Fruit fly (Drosophila melanogaster) whole organism, embryonic: Measurements from ENCODE around the gene CG2003.

ENCODE experiments used
- Ada2b ChIP-seq: fragments of 200-800 bp; sonication (Bioruptor generic); IDR thresholded peaks from 2 replicates; pipeline ENCODE4 v1.3.6; 2022; ENCODE audit warnings: missing biosample characterization, missing genetic modification characterization
- Adf1 ChIP-seq: fragments of 200-800 bp; sonication (Bioruptor generic); IDR thresholded peaks from 2 replicates; pipeline ENCODE4 v1.3.6; 2022; ENCODE audit warnings: missing biosample characterization, missing genetic modification characterization
- Atf3 ChIP-seq: fragments of 200-800 bp; sonication (Bioruptor generic); optimal IDR thresholded peaks from 3 replicates; lab custom pipeline; 2016; ENCODE audit warnings: missing biosample characterization, missing genetic modification characterization
- B-H1 ChIP-seq: fragments of 200-800 bp; sonication (Bioruptor generic); IDR thresholded peaks from 3 replicates; pipeline ENCODE4 v1.3.6; 2022; ENCODE audit warnings: missing biosample characterization, missing genetic modification characterization
- C15 ChIP-seq: fragments of 200-800 bp; sonication (Bioruptor generic); IDR thresholded peaks from 3 replicates; pipeline ENCODE4 v1.3.6; 2022; ENCODE audit warnings: missing biosample characterization, missing genetic modification characterization
- CG10654 ChIP-seq: fragments of 200-800 bp; sonication (Bioruptor generic); optimal IDR thresholded peaks from 2 replicates; lab custom pipeline; 2016; ENCODE audit warnings: missing biosample characterization, missing genetic modification characterization
- CG11456 ChIP-seq: fragments of 200-800 bp; sonication (Bioruptor generic); IDR thresholded peaks from 3 replicates; pipeline ENCODE4 v1.3.6; 2022; ENCODE audit warnings: missing biosample characterization, missing genetic modification characterization
- CG11504 ChIP-seq: fragments of 200-800 bp; sonication (Bioruptor generic); optimal IDR thresholded peaks from 3 replicates; lab custom pipeline; 2019; ENCODE audit warnings: missing biosample characterization, mild to moderate bottlenecking, missing genetic modification characterization, moderate library complexity
- CG12942 ChIP-seq: fragments of 200-800 bp; sonication (Bioruptor generic); optimal IDR thresholded peaks from 3 replicates; lab custom pipeline; 2016; ENCODE audit warnings: missing biosample characterization, missing genetic modification characterization
- CG14667 ChIP-seq: fragments of 200-800 bp; sonication (Bioruptor generic); IDR thresholded peaks from 2 replicates; pipeline ENCODE4 v1.3.6; 2022; ENCODE audit warnings: missing biosample characterization, missing genetic modification characterization
- CG14860 ChIP-seq: fragments of 200-800 bp; sonication (Bioruptor generic); IDR thresholded peaks from 3 replicates; pipeline ENCODE4 v1.3.6; 2022; ENCODE audit warnings: missing biosample characterization, missing genetic modification characterization; ENCODE audit not compliant: partially characterized antibody
- CG1529 ChIP-seq: fragments of 200-800 bp; sonication (Bioruptor generic); optimal IDR thresholded peaks from 3 replicates; lab custom pipeline; 2018; ENCODE audit warnings: missing biosample characterization, missing genetic modification characterization
- CG17568 ChIP-seq: fragments of 200-800 bp; sonication (Bioruptor generic); optimal IDR thresholded peaks from 2 replicates; lab custom pipeline; 2018; ENCODE audit warnings: missing biosample characterization, mild to moderate bottlenecking, missing genetic modification characterization, moderate library complexity
- CG2199 ChIP-seq: fragments of 200-800 bp; sonication (Bioruptor generic); IDR thresholded peaks from 3 replicates; pipeline ENCODE4 v1.3.6; 2022; ENCODE audit warnings: missing biosample characterization, missing genetic modification characterization
- CG30020 ChIP-seq: fragments of 200-800 bp; optimal IDR thresholded peaks from 2 replicates; lab custom pipeline; 2019; ENCODE audit warnings: missing biosample characterization, mild to moderate bottlenecking, missing genetic modification characterization, moderate library complexity
- CG3065 ChIP-seq: fragments of 200-800 bp; sonication (Bioruptor generic); optimal IDR thresholded peaks from 2 replicates; lab custom pipeline; 2016; ENCODE audit warnings: missing biosample characterization, missing genetic modification characterization
- CG3281 ChIP-seq: fragments of 200-800 bp; sonication (Bioruptor generic); optimal IDR thresholded peaks from 3 replicates; lab custom pipeline; 2017; ENCODE audit warnings: missing biosample characterization, mild to moderate bottlenecking, missing genetic modification characterization
- CG34422 ChIP-seq: fragments of 200-800 bp; sonication (Bioruptor generic); IDR thresholded peaks from 3 replicates; pipeline ENCODE4 v1.3.6; 2022; ENCODE audit warnings: missing biosample characterization, missing genetic modification characterization
- CG43689 ChIP-seq: fragments of 200-800 bp; sonication (Bioruptor generic); IDR thresholded peaks from 2 replicates; pipeline ENCODE4 v1.3.6; 2022; ENCODE audit warnings: missing biosample characterization, missing genetic modification characterization
- CG6272 ChIP-seq: fragments of 200-800 bp; sonication (Bioruptor generic); IDR thresholded peaks from 2 replicates; pipeline ENCODE4 v1.3.6; 2022; ENCODE audit warnings: missing biosample characterization, missing genetic modification characterization
- CG7271 ChIP-seq: fragments of 200-800 bp; sonication (Bioruptor generic); optimal IDR thresholded peaks from 2 replicates; lab custom pipeline; 2018; ENCODE audit warnings: missing biosample characterization, mild to moderate bottlenecking, missing genetic modification characterization, moderate library complexity
- CG7786 ChIP-seq: fragments of 200-800 bp; sonication (Bioruptor generic); optimal IDR thresholded peaks from 2 replicates; lab custom pipeline; 2016; ENCODE audit warnings: missing biosample characterization, missing genetic modification characterization
- CoRest ChIP-seq: fragments of 200-800 bp; sonication (Bioruptor generic); optimal IDR thresholded peaks from 3 replicates; lab custom pipeline; 2018; ENCODE audit warnings: missing biosample characterization, mild to moderate bottlenecking, missing genetic modification characterization, moderate library complexity
- CrebB ChIP-seq: fragments of 200-800 bp; sonication (Bioruptor generic); optimal IDR thresholded peaks from 3 replicates; lab custom pipeline; 2018; ENCODE audit warnings: missing biosample characterization, mild to moderate bottlenecking, missing genetic modification characterization
- Dip2 ChIP-seq: fragments of 200-800 bp; sonication (Bioruptor generic); IDR thresholded peaks from 2 replicates; pipeline ENCODE4 v1.3.6; 2022; ENCODE audit warnings: missing biosample characterization, missing genetic modification characterization
- Dip3 ChIP-seq: fragments of 200-800 bp; sonication (Bioruptor generic); optimal IDR thresholded peaks from 3 replicates; lab custom pipeline; 2016; ENCODE audit warnings: missing biosample characterization, missing genetic modification characterization
- Dref ChIP-seq: fragments of 200-800 bp; sonication (Bioruptor generic); IDR thresholded peaks from 2 replicates; pipeline ENCODE4 v1.3.6; 2022; ENCODE audit warnings: missing biosample characterization, missing genetic modification characterization
- E2f1 ChIP-seq: fragments of 200-800 bp; sonication (Bioruptor generic); IDR thresholded peaks from 2 replicates; pipeline ENCODE4 v1.3.6; 2022; ENCODE audit warnings: missing biosample characterization, missing genetic modification characterization
- Ets65A ChIP-seq: fragments of 200-800 bp; sonication (Bioruptor generic); peaks from one replicate; lab custom pipeline; 2016; ENCODE audit warnings: missing biosample characterization, missing genetic modification characterization
- Hand ChIP-seq: fragments of 200-800 bp; sonication (Bioruptor generic); optimal IDR thresholded peaks from 2 replicates; lab custom pipeline; 2017; ENCODE audit warnings: mild to moderate bottlenecking, missing biosample characterization, missing genetic modification reagents, missing genetic modification characterization
- Hey ChIP-seq: fragments of 200-800 bp; sonication (Bioruptor generic); optimal IDR thresholded peaks from 3 replicates; lab custom pipeline; 2018; ENCODE audit warnings: missing biosample characterization, mild to moderate bottlenecking, missing genetic modification characterization
- HmgZ ChIP-seq: fragments of 200-800 bp; sonication (Bioruptor generic); optimal IDR thresholded peaks from 2 replicates; lab custom pipeline; 2018; ENCODE audit warnings: missing biosample characterization, mild to moderate bottlenecking, missing genetic modification characterization
- Sox100B ChIP-seq: fragments of 200-800 bp; sonication (Bioruptor generic); optimal IDR thresholded peaks from 3 replicates; lab custom pipeline; 2018; ENCODE audit warnings: missing biosample characterization, mild to moderate bottlenecking, missing genetic modification characterization
- Sox102F ChIP-seq: fragments of 200-800 bp; sonication (Bioruptor generic); optimal IDR thresholded peaks from 2 replicates; lab custom pipeline; 2018; ENCODE audit warnings: missing biosample characterization, mild to moderate bottlenecking, missing genetic modification characterization, moderate library complexity
- aop ChIP-seq: fragments of 200-800 bp; sonication (Bioruptor generic); IDR thresholded peaks from 2 replicates; pipeline ENCODE4 v1.3.6; 2022; ENCODE audit warnings: missing biosample characterization, missing genetic modification characterization
- bbx ChIP-seq: fragments of 200-800 bp; sonication (Bioruptor generic); IDR thresholded peaks from 2 replicates; pipeline ENCODE4 v1.3.6; 2022; ENCODE audit warnings: missing biosample characterization, missing genetic modification characterization; ENCODE audit not compliant: partially characterized antibody
- bcd ChIP-seq: fragments of 200-800 bp; sonication (Bioruptor generic); optimal IDR thresholded peaks from 2 replicates; lab custom pipeline; 2017; ENCODE audit warnings: missing biosample characterization, mild to moderate bottlenecking, missing genetic modification characterization
- chif ChIP-seq, 2 experiments: fragments of 200-800 bp; sonication (Bioruptor generic); optimal IDR thresholded peaks; 3 replicates each; lab custom pipeline; 2016; ENCODE audit warnings: missing biosample characterization in 2 of 2, missing genetic modification characterization in 2 of 2
- dati ChIP-seq: fragments of 200-800 bp; sonication (Bioruptor generic); IDR thresholded peaks from 2 replicates; pipeline ENCODE4 v1.3.6; 2022; ENCODE audit warnings: missing biosample characterization, missing genetic modification characterization
- nmo ChIP-seq: fragments of 200-800 bp; sonication (Bioruptor generic); optimal IDR thresholded peaks from 2 replicates; lab custom pipeline; 2018; ENCODE audit warnings: missing biosample characterization, mild to moderate bottlenecking, missing genetic modification characterization, moderate library complexity
- ro ChIP-seq: fragments of 200-800 bp; sonication (Bioruptor generic); IDR thresholded peaks from 2 replicates; pipeline ENCODE4 v1.3.6; 2022; ENCODE audit warnings: missing biosample characterization, missing genetic modification characterization
- salm ChIP-seq: fragments of 200-800 bp; sonication (Bioruptor generic); optimal IDR thresholded peaks from 2 replicates; lab custom pipeline; 2018; ENCODE audit warnings: missing biosample characterization, mild to moderate bottlenecking, missing genetic modification characterization
- seq ChIP-seq: fragments of 200-800 bp; sonication (Bioruptor generic); IDR thresholded peaks from 2 replicates; pipeline ENCODE4 v1.3.6; 2022; ENCODE audit warnings: missing biosample characterization, missing genetic modification characterization
- sim ChIP-seq: fragments of 200-800 bp; sonication (Bioruptor generic); IDR thresholded peaks from 2 replicates; pipeline ENCODE4 v1.3.6; 2022; ENCODE audit warnings: missing biosample characterization, missing genetic modification characterization
- sisA ChIP-seq: fragments of 200-800 bp; sonication (Bioruptor generic); IDR thresholded peaks from 2 replicates; pipeline ENCODE4 v1.3.6; 2022; ENCODE audit warnings: missing biosample characterization, missing genetic modification characterization
- tgo ChIP-seq: fragments of 200-800 bp; sonication (Bioruptor generic); IDR thresholded peaks from 3 replicates; pipeline ENCODE4 v1.3.6; 2022; ENCODE audit warnings: missing biosample characterization, missing genetic modification characterization
- tio ChIP-seq: fragments of 200-800 bp; sonication (Bioruptor generic); optimal IDR thresholded peaks from 2 replicates; lab custom pipeline; 2017; ENCODE audit warnings: missing biosample characterization, missing genetic modification characterization, inconsistent platforms
- wdn ChIP-seq: fragments of 200-800 bp; sonication (Bioruptor generic); IDR thresholded peaks from 2 replicates; pipeline ENCODE4 v1.3.6; 2022; ENCODE audit warnings: missing biosample characterization, missing genetic modification characterization
- wek ChIP-seq: fragments of 200-800 bp; sonication (Bioruptor generic); optimal IDR thresholded peaks from 3 replicates; lab custom pipeline; 2018; ENCODE audit warnings: missing biosample characterization, mild to moderate bottlenecking, missing genetic modification characterization, moderate library complexity
- yki ChIP-seq: fragments of >200 bp; optimal IDR thresholded peaks from 3 replicates; lab custom pipeline; 2018

CG2003 gene

DNA sequence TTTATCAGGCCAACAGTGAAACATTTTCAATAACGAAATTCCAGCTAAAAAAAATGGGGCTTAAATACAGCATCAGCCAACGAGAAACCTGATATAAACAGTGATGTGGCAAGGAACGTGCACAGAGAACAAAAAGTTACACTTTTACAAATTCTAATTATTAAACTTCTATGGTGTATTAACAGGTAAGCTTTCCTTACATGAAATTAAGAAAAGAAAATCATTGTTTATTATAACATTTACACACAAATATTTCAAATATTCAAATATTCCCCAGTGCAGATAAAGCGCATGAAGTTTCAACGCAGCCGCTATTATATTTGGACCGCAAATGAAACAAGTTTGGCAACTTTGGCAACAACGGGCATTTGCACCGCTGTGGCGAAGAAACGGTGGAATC, 36.3 kb upstream of the CG2003 start (continued):
- TF ChIP-seq CG3281 (GFP tag; lab: Kevin White, UChicago) (no peak), wdn (no peak), CG11456 (GFP tag; lab: Robert Waterston, UW) (no peak), CrebB (tag; lab: Kevin White, UChicago) (no peak), CG6272 (GFP tag; lab: Robert Waterston, UW) (0 out of 2 replicates have a peak, but pooled peaks have one; percentile 50), tgo (GFP tag; lab: Robert Waterston, UW) (peak; percentile 80), CG12942 (GFP tag; lab: Kevin White, UChicago) (peak; percentile 19), yki (lab: Kevin White, UChicago) (no peak), CG14667 (peak; percentile 65), CG17568 (no peak), CG3065 (no peak), bcd (peak; percentile 31), HmgZ (tag; lab: Kevin White, UChicago) (peak; percentile 7), Sox100B (GFP tag; lab: Kevin White, UChicago) (peak; percentile 80), C15 (GFP tag; lab: Robert Waterston, UW) (no peak), chif (GFP tag; optimal IDR thresholded peaks at IDR 0.05; lab: Kevin White, UChicago) (peak in 1 of 2 experiments; percentile 20), CG2199 (GFP tag; lab: Robert Waterston, UW) (no peak), Ada2b (GFP tag; lab: Robert Waterston, UW) (peak; percentile 73), aop (GFP tag; lab: Robert Waterston, UW) (no peak), Adf1 (no peak), B-H1 (GFP tag; lab: Robert Waterston, UW) (peak; percentile 37; the same call in 2 of the 3 replicates), bbx (GFP tag; lab: Robert Waterston, UW) (no peak), Hand (no peak), CG7786 (GFP tag; lab: Kevin White, UChicago) (no peak), CG10654 (peak; percentile 29), nmo (GFP tag; lab: Kevin White, UChicago) (peak; percentile 71), CG14860 (GFP tag; lab: Robert Waterston, UW) (no peak), sisA (GFP tag; lab: Robert Waterston, UW) (peak; percentile 75), CG34422 (peak; percentile 55; the same call in 1 of the 3 replicates), Sox102F (GFP tag; lab: Kevin White, UChicago) (peak; percentile 90), ro (GFP tag; lab: Robert Waterston, UW) (no peak), E2f1 (GFP tag; lab: Robert Waterston, UW) (peak; percentile 65; the same call in 1 of the 2 replicates), Dip3 (GFP tag; lab: Kevin White, UChicago) (no peak), seq (GFP tag; lab: Robert Waterston, UW) (peak; percentile 55), Dref (GFP tag; lab: Robert Waterston, UW) (no peak), wek (GFP tag; lab: Kevin White, UChicago) (no peak), sim (GFP tag; lab: Robert Waterston, UW) (no peak), CG7271 (tag; lab: Kevin White, UChicago) (no peak), tio (GFP tag; lab: Kevin White, UChicago) (no peak), CG11504 (tag; lab: Kevin White, UChicago) (peak; percentile 88), Atf3 (GFP tag; lab: Kevin White, UChicago) (no peak), CoRest (tag; lab: Kevin White, UChicago) (peak; percentile 66), Dip2 (GFP tag; lab: Robert Waterston, UW) (no peak), Hey (no peak), CG30020 (tag; lab: Kevin White, UChicago) (no peak), Ets65A (GFP tag; lab: Kevin White, UChicago) (peak; percentile 78), salm (tag; lab: Kevin White, UChicago) (peak; percentile 28), CG1529 (peak; percentile 68), dati (peak; percentile 30; the same call in 1 of the 2 replicates), CG43689 (GFP tag; lab: Robert Waterston, UW) (no peak; the same call in 1 of the 2 replicates)
- TF ChIP-seq, all 482 proteins: peak for 207
